Worm (Caenorhabditis elegans): Measurements from ENCODE around the gene arrd-17.

DNA sequence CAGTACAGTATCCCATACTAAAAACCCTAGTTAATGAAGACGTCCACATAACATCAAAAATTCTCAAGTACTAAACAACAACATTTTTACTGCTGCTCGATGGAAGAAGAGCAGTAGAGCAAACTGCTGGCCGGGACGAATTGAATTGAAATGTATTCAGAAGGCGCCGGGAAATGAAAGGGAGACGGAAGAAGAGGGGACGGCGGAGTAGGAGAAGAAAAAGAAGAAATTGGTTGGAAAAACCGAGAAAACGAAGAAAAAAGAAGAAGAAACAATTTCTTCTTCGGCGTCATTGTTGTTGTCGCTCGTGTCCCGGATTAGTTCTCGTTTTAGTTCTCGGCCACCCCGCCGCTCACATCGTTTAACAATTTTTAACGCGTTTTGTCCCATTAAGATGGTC lies 3.2 kb upstream of the arrd-17 start:
- TF ChIP-seq T22C8.4 (GFP tag; IDR thresholded peaks at IDR 0.05), result no peak
- TF ChIP-seq med-1 (GFP tag; optimal IDR thresholded peaks at IDR 0.05; ENCODE audit: insufficient read depth), result no peak
- no peak for TF ChIP-seq ref-1 (GFP tag; conservative IDR thresholded peaks at IDR 0.05)
- TF ChIP-seq ztf-23 (GFP tag; IDR thresholded peaks at IDR 0.05), result no peak
- TF ChIP-seq klf-2 (GFP tag; conservative IDR thresholded peaks at IDR 0.05), result no peak
- no peak for TF ChIP-seq tab-1 (GFP tag; IDR thresholded peaks at IDR 0.05)
- no peak for TF ChIP-seq cog-1 (tag; optimal IDR thresholded peaks at IDR 0.05)
- TF ChIP-seq ztf-29 (GFP tag; IDR thresholded peaks at IDR 0.05), result no peak
